Worm (Caenorhabditis elegans): Measurements from ENCODE around the gene ZK697.1.

ZK697.1 gene

DNA sequence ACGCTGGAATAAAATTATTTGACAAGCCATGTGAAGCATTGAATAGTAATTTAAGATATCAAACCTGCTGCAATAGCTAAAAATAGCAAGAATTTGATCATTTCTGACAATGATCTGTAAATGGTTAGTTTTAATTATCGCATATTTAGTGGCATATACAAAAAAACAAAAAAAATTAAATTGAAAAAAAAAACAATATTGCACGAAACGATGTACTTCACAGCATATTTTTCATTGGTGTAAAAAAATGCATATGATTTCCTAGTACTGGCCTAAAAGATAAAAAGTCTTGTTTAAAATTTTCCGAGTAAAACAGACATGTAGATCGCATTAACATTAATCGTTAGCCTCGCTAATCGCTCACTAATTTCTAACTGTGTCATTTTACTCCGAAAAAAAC, 3.5 kb upstream of the ZK697.1 start, which contains the start of gene ZK697.8:
Gene ZK697.8 (minus strand): TSS at position 101 of the 400 bp plus-strand sequence.
- TF ChIP-seq rcor-1 (GFP tag; IDR thresholded peaks at IDR 0.05) (no peak), ama-1 (optimal IDR thresholded peaks at IDR 0.05) (no peak), ama-1 (GFP tag; optimal IDR thresholded peaks at IDR 0.05) (no peak), egl-44 (GFP tag; IDR thresholded peaks at IDR 0.05) (no peak), lir-1 (GFP tag; conservative IDR thresholded peaks at IDR 0.05) (no peak), ceh-79 (tag; optimal IDR thresholded peaks at IDR 0.05) (no peak), athp-1 (tag; optimal IDR thresholded peaks at IDR 0.05) (no peak), F22D6.2 (tag; optimal IDR thresholded peaks at IDR 0.05) (no peak), F23B12.7 (tag; optimal IDR thresholded peaks at IDR 0.05; ENCODE audit: insufficient read depth) (no peak), tbp1 (GFP tag; optimal IDR thresholded peaks at IDR 0.05) (no peak), chd-7 (tag; optimal IDR thresholded peaks at IDR 0.05) (no peak)

DNA sequence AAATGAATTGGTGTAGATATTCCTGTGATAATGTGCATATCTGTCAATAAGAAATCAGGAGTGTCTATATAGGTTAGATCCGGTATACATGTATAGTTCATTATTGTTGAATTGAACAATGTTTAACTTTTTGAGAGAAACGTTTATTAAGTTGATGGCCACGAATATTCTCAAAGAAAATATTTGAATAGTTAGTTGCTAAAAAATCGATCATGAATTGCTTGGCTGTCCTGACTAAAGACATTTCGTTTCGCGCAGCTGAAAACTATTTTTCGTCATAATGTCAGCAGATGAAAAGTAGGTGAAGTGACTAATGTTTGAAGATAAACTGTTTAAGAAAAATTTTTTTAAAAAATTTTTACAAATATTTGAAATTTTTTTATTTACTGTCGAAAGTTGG, 1.1 kb upstream of the ZK697.1 start, which contains the start of gene srh-199:
Gene srh-199 (minus strand): TSS at position 101 of the 400 bp plus-strand sequence.
- TF ChIP-seq hsf-1 (GFP tag; IDR thresholded peaks at IDR 0.05) (no peak), aptf-3 (GFP tag; IDR thresholded peaks at IDR 0.05) (no peak), attf-5 (GFP tag; optimal IDR thresholded peaks at IDR 0.05) (no peak), hrde-1 (tag; optimal IDR thresholded peaks at IDR 0.05; ENCODE audit: borderline replicate concordance) (no peak), gei-17 (GFP tag; optimal IDR thresholded peaks at IDR 0.05) (no peak), K12H6.12 (tag; optimal IDR thresholded peaks at IDR 0.05) (no peak), lsy-27 (tag; optimal IDR thresholded peaks at IDR 0.05; ENCODE audit: borderline replicate concordance, insufficient read depth) (no peak), madf-3 (GFP tag; IDR thresholded peaks at IDR 0.05) (no peak), him-1 (tag; optimal IDR thresholded peaks at IDR 0.05) (no peak), madf-6 (GFP tag; IDR thresholded peaks at IDR 0.05) (no peak), tlf-1 (GFP tag; optimal IDR thresholded peaks at IDR 0.05) (no peak), zfh-2 (GFP tag; conservative IDR thresholded peaks at IDR 0.05) (no peak), bed-1 (GFP tag; IDR thresholded peaks at IDR 0.05) (no peak), T07F8.4 (tag; optimal IDR thresholded peaks at IDR 0.05) (no peak), ekl-4 (GFP tag; IDR thresholded peaks at IDR 0.05) (no peak), sea-2 (GFP tag; IDR thresholded peaks at IDR 0.05) (no peak), F37B4.10 (GFP tag; IDR thresholded peaks at IDR 0.05) (no peak), tbp1 (GFP tag; optimal IDR thresholded peaks at IDR 0.05) (no peak)

ce11 chrV:1755589-1755988, 3.0 kb downstream of the ZK697.1 start, which contains the start of gene ZK697.14:
TSS of gene ZK697.14 (minus strand) at chrV:1755689.
- TF ChIP-seq B0336.3 (GFP tag; IDR thresholded peaks at IDR 0.05) (no peak), K12H6.12 (tag; optimal IDR thresholded peaks at IDR 0.05) (no peak), gei-17 (GFP tag; optimal IDR thresholded peaks at IDR 0.05) (no peak), F57C9.4 (tag; optimal IDR thresholded peaks at IDR 0.05) (no peak), lsl-1 (GFP tag; optimal IDR thresholded peaks at IDR 0.05) (no peak), egl-44 (GFP tag; IDR thresholded peaks at IDR 0.05) (no peak), ztf-25 (GFP tag; IDR thresholded peaks at IDR 0.05) (no peak), ztf-28 (GFP tag; IDR thresholded peaks at IDR 0.05) (no peak), mel-28 (tag; optimal IDR thresholded peaks at IDR 0.05; ENCODE audit: borderline replicate concordance) (no peak), Y56A3A.18 (GFP tag; IDR thresholded peaks at IDR 0.05) (no peak), ceh-27 (GFP tag; optimal IDR thresholded peaks at IDR 0.05) (no peak), cebp-2 (GFP tag; IDR thresholded peaks at IDR 0.05) (no peak), dpff-1 (tag; optimal IDR thresholded peaks at IDR 0.05) (no peak), sea-2 (GFP tag; IDR thresholded peaks at IDR 0.05) (no peak), snpc-1.1 (tag; optimal IDR thresholded peaks at IDR 0.05; ENCODE audit: insufficient read depth) (no peak), lin-35 (GFP tag; optimal IDR thresholded peaks at IDR 0.05) (no peak), cebp-1 (GFP tag; IDR thresholded peaks at IDR 0.05) (no peak), cebp-1 (tag; optimal IDR thresholded peaks at IDR 0.05) (no peak), F10E7.11 (tag; optimal IDR thresholded peaks at IDR 0.05) (no peak)
